Worm (Caenorhabditis elegans) whole organism, L1 larva: Measurements from ENCODE around the gene T09F5.1.
"Not testable (repeated sequence)": the region's sequence is repeated elsewhere in the genome, so short reads cannot be mapped to it uniquely, and the experiment has no call there.

ENCODE experiments used
- ama-1 ChIP-seq: fragments of 150-350 bp; optimal IDR thresholded peaks from 2 replicates; lab custom pipeline; 2014
- blmp-1 ChIP-seq: fragments of 150-350 bp; optimal IDR thresholded peaks from 2 replicates; lab custom pipeline; 2014; ENCODE audit warnings: missing biosample characterization, missing genetic modification characterization
- egl-13 ChIP-seq: sonication (generic microtip); optimal IDR thresholded peaks from 2 replicates; lab custom pipeline; 2016; ENCODE audit warnings: missing genotype, missing genetic modification reagents, missing genetic modification characterization, missing compliant biosample characterization
- elt-2 ChIP-seq: sonication (generic microtip); optimal IDR thresholded peaks from 2 replicates; lab custom pipeline; 2016; ENCODE audit warnings: missing genetic modification characterization, mild to moderate bottlenecking, inconsistent platforms, missing compliant biosample characterization, missing genetic modification reagents
- lin-35 ChIP-seq, 2 experiments: fragments of 150-350 bp; optimal IDR thresholded peaks; 2 replicates each; lab custom pipeline; 2014; ENCODE audit warnings: missing biosample characterization in 2 of 2, missing genetic modification characterization in 2 of 2, missing genetic modification reagents in 2 of 2
- nhr-11 ChIP-seq: fragments of 150-350 bp; optimal IDR thresholded peaks from 2 replicates; lab custom pipeline; 2014; ENCODE audit warnings: missing biosample characterization, missing genetic modification characterization
- pax-3 ChIP-seq: fragments of 200-800 bp; sonication (Bioruptor generic); optimal IDR thresholded peaks from 2 replicates; lab custom pipeline; 2018; ENCODE audit warnings: mild to moderate bottlenecking, missing genetic modification characterization, moderate library complexity, missing compliant biosample characterization
- tbx-2 ChIP-seq: sonication (generic microtip); optimal IDR thresholded peaks from 2 replicates; lab custom pipeline; 2016; ENCODE audit warnings: missing genetic modification characterization, missing compliant biosample characterization
- tlp-1 ChIP-seq: fragments of 150-350 bp; optimal IDR thresholded peaks from 2 replicates; lab custom pipeline; 2014; ENCODE audit warnings: missing biosample characterization, missing genetic modification characterization
- unc-62 ChIP-seq: fragments of 150-350 bp; optimal IDR thresholded peaks from 2 replicates; lab custom pipeline; 2014; ENCODE audit warnings: missing biosample characterization, missing genetic modification reagents, missing genetic modification characterization
- unc-86 ChIP-seq: sonication (generic microtip); optimal IDR thresholded peaks from 2 replicates; lab custom pipeline; 2016; ENCODE audit warnings: missing genetic modification characterization, missing compliant biosample characterization
- zag-1 ChIP-seq: fragments of 150-350 bp; optimal IDR thresholded peaks from 2 replicates; lab custom pipeline; 2014; ENCODE audit warnings: missing biosample characterization, missing genetic modification characterization
- ztf-4 ChIP-seq: fragments of 150-350 bp; optimal IDR thresholded peaks from 2 replicates; lab custom pipeline; 2014; ENCODE audit warnings: missing biosample characterization, missing genetic modification characterization

- TF ChIP-seq unc-62 (GFP tag; lab: Kevin White, UChicago); nhr-11 (tag; lab: Kevin White, UChicago); ztf-4; unc-86 (tag; lab: Kevin White, UChicago); tlp-1 (tag; lab: Kevin White, UChicago); blmp-1 (tag; lab: Kevin White, UChicago); pax-3; elt-2 (tag; lab: Kevin White, UChicago); egl-13; ama-1 (lab: Kevin White, UChicago); lin-35 (GFP tag; optimal IDR thresholded peaks at IDR 0.05; lab: Kevin White, UChicago); zag-1 (tag; lab: Kevin White, UChicago); tbx-2 (tag; lab: Kevin White, UChicago): not testable (repeated sequence)
These were observed 32.9 kb upstream of the T09F5.1 start, which contains the start of gene T01G5.8 for ce11 chrV:15115968-15116367.
